Worm (Caenorhabditis elegans): ENCODE measurements around the gene pdf-1.
A peak's percentile ranks its signal among the peaks of the same experiment; 100 is the strongest.

Gene pdf-1

ce11 chrIII:6958674-6959241, 46.5 kb upstream of the pdf-1 start (continued):
- TF ChIP-seq daf-16 (GFP tag; optimal IDR thresholded peaks at IDR 0.05) (no peak), daf-16 (tag; optimal IDR thresholded peaks at IDR 0.05) (no peak), nhr-76 (tag; optimal IDR thresholded peaks at IDR 0.05) (no peak), F10B5.3 (tag; optimal IDR thresholded peaks at IDR 0.05) (no peak), Y105C5A.15 (GFP tag; IDR thresholded peaks at IDR 0.05) (no peak), nhr-102 (tag; optimal IDR thresholded peaks at IDR 0.05) (peak; percentile 31), jun-1 (tag; optimal IDR thresholded peaks at IDR 0.05) (no peak), hif-1 (tag; optimal IDR thresholded peaks at IDR 0.05) (no peak), arid-1 (GFP tag; conservative IDR thresholded peaks at IDR 0.05) (peak; percentile 37; the same call in 1 of the 2 replicates), fkh-10 (GFP tag; optimal IDR thresholded peaks at IDR 0.05) (no peak), lin-38 (GFP tag; IDR thresholded peaks at IDR 0.05) (peak; percentile 44; the same call in 1 of the 2 replicates), attf-4 (tag; optimal IDR thresholded peaks at IDR 0.05) (no peak), Y48G9A.11 (GFP tag; IDR thresholded peaks at IDR 0.05) (0 out of 2 replicates have a peak, but pooled peaks have one; percentile 39), nhr-111 (GFP tag; optimal IDR thresholded peaks at IDR 0.05) (no peak), hlh-11 (tag; optimal IDR thresholded peaks at IDR 0.05) (no peak), daf-19 (GFP tag; conservative IDR thresholded peaks at IDR 0.05) (no peak), ctbp-1 (GFP tag; IDR thresholded peaks at IDR 0.05) (no peak), nhr-25 (tag; optimal IDR thresholded peaks at IDR 0.05; ENCODE audit: borderline replicate concordance, insufficient read depth) (no peak), egl-43 (GFP tag; IDR thresholded peaks at IDR 0.05) (no peak), ceh-32 (tag; optimal IDR thresholded peaks at IDR 0.05; ENCODE audit: poor library complexity) (no peak), ZK337.2 (GFP tag; IDR thresholded peaks at IDR 0.05) (no peak), spr-3 (GFP tag; optimal IDR thresholded peaks at IDR 0.05) (no peak)

- no peak for TF ChIP-seq nhr-28 (tag; optimal IDR thresholded peaks at IDR 0.05)
- TF ChIP-seq unc-62 (GFP tag; optimal IDR thresholded peaks at IDR 0.05 in 1 of 2): peak in 1 of 2 experiments; percentile 95
- TF ChIP-seq unc-62 (tag; optimal IDR thresholded peaks at IDR 0.05): no peak
These were observed 43.5 kb upstream of the pdf-1 start for ce11 chrIII:6955766-6956165.

ce11 chrIII:6953978-6954377, 41.7 kb upstream of the pdf-1 start:
- no peak for TF ChIP-seq ces-1 (GFP tag; optimal IDR thresholded peaks at IDR 0.05)
- TF ChIP-seq unc-62 (GFP tag; optimal IDR thresholded peaks at IDR 0.05 in 1 of 2): peak in 1 of 2 experiments; percentile 85
- TF ChIP-seq unc-62 (tag; optimal IDR thresholded peaks at IDR 0.05): no peak
- TF ChIP-seq aha-1 (tag): peak; percentile 95

ce11 chrIII:6953373-6953772, 41.1 kb upstream of the pdf-1 start:
- TF ChIP-seq T26A8.4 (GFP tag; IDR thresholded peaks at IDR 0.05): no peak
- TF ChIP-seq nhr-48 (tag; optimal IDR thresholded peaks at IDR 0.05): no peak
- no peak for TF ChIP-seq nhr-6 (tag; optimal IDR thresholded peaks at IDR 0.05)
- TF ChIP-seq set-16 (GFP tag; IDR thresholded peaks at IDR 0.05): peak; percentile 43; the same call in 1 of the 2 replicates
- no peak for TF ChIP-seq hmg-1.1 (GFP tag; IDR thresholded peaks at IDR 0.05)
- TF ChIP-seq attf-4 (tag; optimal IDR thresholded peaks at IDR 0.05): no peak
- TF ChIP-seq F10B5.3 (tag; optimal IDR thresholded peaks at IDR 0.05): no peak
- TF ChIP-seq ces-1 (GFP tag; optimal IDR thresholded peaks at IDR 0.05): no peak

ce11 chrIII:6951435-6951834, 39.2 kb upstream of the pdf-1 start:
- TF ChIP-seq hlh-30 (tag; optimal IDR thresholded peaks at IDR 0.05; ENCODE audit: insufficient read depth) (peak; percentile 4), dpl-1 (GFP tag; optimal IDR thresholded peaks at IDR 0.05) (peak; percentile 31), duxl-1 (tag; optimal IDR thresholded peaks at IDR 0.05; ENCODE audit: poor library complexity) (no peak), lsy-2 (tag; optimal IDR thresholded peaks at IDR 0.05) (peak in 1 of 2 experiments; percentile 49), nhr-77 (tag; optimal IDR thresholded peaks at IDR 0.05) (no peak)

Data from whole organism, L4 larva.